Worm (Caenorhabditis elegans): Measurements from ENCODE around the gene igcm-3.

ce11 chrX:2663798-2664197, 41.9 kb downstream of the igcm-3 start:
- no peak for TF ChIP-seq zag-1 (tag; optimal IDR thresholded peaks at IDR 0.05)
- TF ChIP-seq zip-2 (tag; optimal IDR thresholded peaks at IDR 0.05), result no peak
- TF ChIP-seq ZK546.5 (tag; optimal IDR thresholded peaks at IDR 0.05), result no peak
- no peak for TF ChIP-seq lin-13 (GFP tag; optimal IDR thresholded peaks at IDR 0.05)
- TF ChIP-seq nhr-25 (tag; optimal IDR thresholded peaks at IDR 0.05; ENCODE audit: borderline replicate concordance, insufficient read depth), result no peak
- TF ChIP-seq nhr-42 (GFP tag; IDR thresholded peaks at IDR 0.05), result no peak
- TF ChIP-seq fkh-10 (GFP tag; optimal IDR thresholded peaks at IDR 0.05), result no peak
- no peak for TF ChIP-seq pha-4 (GFP tag; IDR thresholded peaks at IDR 0.05)
- no peak for TF ChIP-seq pha-4 (tag; optimal IDR thresholded peaks at IDR 0.05)
- no peak for TF ChIP-seq fos-1 (tag; optimal IDR thresholded peaks at IDR 0.05)
- TF ChIP-seq pqm-1 (tag; optimal IDR thresholded peaks at IDR 0.05), result no peak

All from whole organism, L4 larva.